Worm (Caenorhabditis elegans): ENCODE results near the gene Y52E8A.2.
A peak's percentile ranks its signal among the peaks of the same experiment; 100 is the strongest.

Y52E8A.2 gene

DNA sequence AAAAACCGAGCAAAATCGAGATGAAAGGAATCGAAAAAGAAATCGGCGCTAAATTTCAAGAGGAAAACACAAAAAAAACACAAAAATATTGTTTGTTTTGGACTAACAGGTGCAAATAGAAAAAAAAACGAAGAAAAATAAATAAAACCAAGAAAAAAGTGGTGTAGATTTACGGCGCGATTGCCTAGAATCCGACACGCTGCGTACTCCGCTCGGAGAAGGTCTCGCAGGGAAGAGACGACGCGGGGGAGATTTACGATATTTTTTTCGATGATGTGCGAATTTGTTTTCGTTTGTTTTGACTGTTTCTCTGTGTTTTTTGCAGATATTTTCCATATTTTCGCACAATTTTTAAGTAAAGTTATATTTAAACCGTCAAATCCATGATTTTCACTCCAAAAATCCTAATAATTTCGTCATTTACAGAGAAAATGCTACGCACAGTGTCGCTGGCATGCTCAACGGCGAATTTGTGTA, 21.4 kb upstream of the Y52E8A.2 start, which contains the start of gene sco-1 (continued):
- peak; percentile 96 for TF ChIP-seq nhr-25 (tag; optimal IDR thresholded peaks at IDR 0.05)
- TF ChIP-seq sma-9 (GFP tag; optimal IDR thresholded peaks at IDR 0.05), result peak; percentile 98
- TF ChIP-seq sma-9 (tag; optimal IDR thresholded peaks at IDR 0.05), result no peak
- peak; percentile 85 for TF ChIP-seq snpc-4 (tag; optimal IDR thresholded peaks at IDR 0.05)
- no peak for TF ChIP-seq ztf-1 (GFP tag; conservative IDR thresholded peaks at IDR 0.05)
- TF ChIP-seq ztf-4 (tag; optimal IDR thresholded peaks at IDR 0.05), result peak; percentile 82
- peak in 1 of 2 experiments; percentile 70 for TF ChIP-seq mdl-1 (tag; optimal IDR thresholded peaks at IDR 0.05)
- no peak for TF ChIP-seq aly-2 (tag; optimal IDR thresholded peaks at IDR 0.05)
- peak; percentile 95 for TF ChIP-seq mab-5 (tag; optimal IDR thresholded peaks at IDR 0.05)
- peak; percentile 4 for TF ChIP-seq skn-1 (tag; optimal IDR thresholded peaks at IDR 0.05)
- TF ChIP-seq lin-39 (tag; optimal IDR thresholded peaks at IDR 0.05), result no peak
- TF ChIP-seq lsy-2 (tag; optimal IDR thresholded peaks at IDR 0.05), result peak; percentile 93 to 97
- peak; percentile 91 for TF ChIP-seq fos-1 (tag; optimal IDR thresholded peaks at IDR 0.05)
- no peak for TF ChIP-seq elt-3 (tag; optimal IDR thresholded peaks at IDR 0.05)
- peak; percentile 97 for TF ChIP-seq lin-13 (GFP tag; optimal IDR thresholded peaks at IDR 0.05)
- peak; percentile 74 for TF ChIP-seq blmp-1 (tag; optimal IDR thresholded peaks at IDR 0.05; ENCODE audit: insufficient read depth)
- TF ChIP-seq nhr-12 (tag; optimal IDR thresholded peaks at IDR 0.05), result peak; percentile 34
- peak; percentile 100 for TF ChIP-seq R02D3.7 (tag; optimal IDR thresholded peaks at IDR 0.05)
- TF ChIP-seq nhr-10 (tag; optimal IDR thresholded peaks at IDR 0.05), result peak; percentile 49
- TF ChIP-seq ztf-11 (tag; optimal IDR thresholded peaks at IDR 0.05), result peak; percentile 32
- TF ChIP-seq ama-1 (optimal IDR thresholded peaks at IDR 0.05), result peak; percentile 63
- peak; percentile 31 for TF ChIP-seq dmd-4 (tag; optimal IDR thresholded peaks at IDR 0.05)
- peak; percentile 60 for TF ChIP-seq nhr-237 (tag; optimal IDR thresholded peaks at IDR 0.05)

DNA sequence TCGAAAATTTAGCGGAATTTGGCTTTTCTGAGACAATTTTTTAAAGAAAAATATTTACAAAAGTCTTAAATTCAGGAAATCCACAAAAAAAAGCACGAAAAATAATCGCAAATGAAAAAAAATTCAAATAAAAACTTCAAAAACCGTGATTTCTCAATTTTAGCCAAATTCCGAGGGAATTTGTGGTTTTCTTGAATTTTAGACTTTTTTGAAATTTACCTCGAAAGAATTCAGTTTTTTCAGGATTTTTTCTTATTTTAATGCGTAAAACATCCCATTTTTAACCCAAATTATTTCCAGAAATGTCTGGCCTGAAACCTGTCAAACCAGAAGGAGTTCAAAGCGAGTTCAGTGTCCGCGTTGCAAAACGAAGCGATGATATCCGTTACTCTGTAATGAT, 19.3 kb upstream of the Y52E8A.2 start, which contains the start of gene gtf-2F1:
gtf-2F1 (plus strand) TSS at position 301 of the 400 bp plus-strand sequence.
- TF ChIP-seq lin-39 (tag; optimal IDR thresholded peaks at IDR 0.05) (no peak), nhr-10 (tag; optimal IDR thresholded peaks at IDR 0.05) (no peak)

DNA sequence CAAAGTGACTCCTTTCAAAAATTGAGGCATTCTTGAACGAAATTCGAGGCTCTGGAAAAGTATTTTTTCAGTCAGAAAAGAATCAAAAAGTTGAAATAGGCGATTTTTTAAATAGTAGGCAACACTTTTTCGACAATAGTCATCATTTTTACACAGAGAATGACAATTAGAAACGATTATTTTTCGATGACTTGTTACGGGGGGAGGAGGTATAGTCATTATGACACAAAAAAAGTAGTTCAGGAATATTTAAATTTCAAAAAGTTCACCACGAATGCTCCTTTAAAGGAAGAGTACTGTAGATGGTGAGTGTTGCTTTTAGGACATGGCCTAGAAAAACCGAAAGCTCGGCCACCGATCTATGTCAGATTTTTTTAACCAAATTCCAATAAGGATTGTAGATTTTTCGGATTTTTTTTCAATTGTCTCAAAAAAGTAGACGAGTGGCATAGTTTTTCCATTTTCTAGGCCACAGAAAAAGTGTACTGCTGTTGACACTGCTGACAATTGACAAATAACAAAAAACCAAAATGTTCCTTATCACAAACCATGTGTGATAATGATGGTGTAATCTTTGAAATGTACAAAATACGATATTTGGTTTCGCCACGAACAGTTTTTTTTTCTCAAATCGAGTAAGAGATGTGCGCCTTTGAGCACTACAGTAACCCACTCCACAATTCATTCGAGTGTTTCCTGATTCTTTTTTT, 13.6 kb upstream of the Y52E8A.2 start, which contains the start of gene Y52E8A.3:
Y52E8A.3 (minus strand) TSS at position 51 of the 710 bp plus-strand sequence.
- TF ChIP-seq ztf-1 (GFP tag; conservative IDR thresholded peaks at IDR 0.05) (no peak), R02D3.7 (tag; optimal IDR thresholded peaks at IDR 0.05) (no peak), dmd-4 (tag; optimal IDR thresholded peaks at IDR 0.05) (no peak), ZK546.5 (tag; optimal IDR thresholded peaks at IDR 0.05) (no peak)

DNA sequence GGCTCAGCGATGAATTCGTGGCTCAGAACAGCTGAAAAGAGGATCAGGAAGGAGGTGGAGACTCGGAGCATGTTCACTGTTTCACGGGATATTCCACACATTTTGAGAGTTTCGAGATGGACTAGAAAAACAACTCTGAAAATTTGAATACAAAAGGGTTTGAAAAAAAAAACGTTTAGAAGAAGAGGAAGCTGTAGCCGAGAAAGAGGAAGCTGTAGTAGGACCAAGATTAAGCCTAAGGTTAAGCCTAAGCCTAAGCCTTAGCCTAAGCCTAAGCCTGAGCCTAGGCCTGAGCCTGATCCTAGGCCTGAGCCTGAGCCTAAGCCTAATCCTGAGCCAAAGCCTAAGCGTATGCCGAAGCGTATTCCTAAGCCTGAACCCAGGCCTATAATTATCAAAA, 8.5 kb upstream of the Y52E8A.2 start, which contains the start of gene plep-1:
plep-1 (minus strand) TSS at position 101 of the 400 bp plus-strand sequence.
- TF ChIP-seq egl-27 (tag; optimal IDR thresholded peaks at IDR 0.05) (no peak), unc-62 (GFP tag; optimal IDR thresholded peaks at IDR 0.05) (no peak), C34F6.9 (tag; optimal IDR thresholded peaks at IDR 0.05) (no peak), crh-2 (tag; optimal IDR thresholded peaks at IDR 0.05) (no peak), elt-1 (tag; optimal IDR thresholded peaks at IDR 0.05) (no peak), snpc-4 (tag; optimal IDR thresholded peaks at IDR 0.05) (no peak), lsy-2 (tag; optimal IDR thresholded peaks at IDR 0.05) (no peak), mdl-1 (tag; optimal IDR thresholded peaks at IDR 0.05) (no peak), lin-11 (tag; optimal IDR thresholded peaks at IDR 0.05) (no peak), sem-4 (tag; optimal IDR thresholded peaks at IDR 0.05) (no peak), zag-1 (tag; optimal IDR thresholded peaks at IDR 0.05) (no peak)

DNA sequence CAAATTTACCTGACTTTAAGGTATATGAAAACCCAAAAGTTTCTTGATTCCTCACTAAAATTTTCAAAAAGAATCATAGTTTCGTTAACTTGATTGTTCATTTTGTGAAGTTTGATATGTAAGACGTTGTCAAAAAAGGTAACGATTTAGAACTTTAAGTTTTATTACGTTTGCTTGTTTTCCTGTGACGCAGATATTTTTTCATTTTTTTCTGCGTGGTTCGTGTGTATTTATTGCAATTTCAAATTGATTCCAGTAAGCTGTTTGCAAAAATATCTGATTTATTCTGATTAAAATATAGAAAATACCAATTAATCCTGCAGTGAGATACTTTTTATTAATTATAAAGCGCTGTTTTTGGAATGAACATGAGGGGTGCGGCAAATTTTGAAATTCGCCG, 4.6 kb upstream of the Y52E8A.2 start, which contains the start of gene srw-40:
srw-40 (minus strand) TSS at position 101 of the 400 bp plus-strand sequence.
- TF ChIP-seq unc-39 (tag; optimal IDR thresholded peaks at IDR 0.05) (no peak), sem-4 (tag; optimal IDR thresholded peaks at IDR 0.05) (no peak), snpc-4 (tag; optimal IDR thresholded peaks at IDR 0.05) (no peak), lin-39 (tag; optimal IDR thresholded peaks at IDR 0.05) (no peak), nhr-129 (tag; optimal IDR thresholded peaks at IDR 0.05) (no peak), skn-1 (tag; optimal IDR thresholded peaks at IDR 0.05) (no peak), lin-11 (tag; optimal IDR thresholded peaks at IDR 0.05) (no peak), nhr-25 (tag; optimal IDR thresholded peaks at IDR 0.05) (no peak), nhr-237 (tag; optimal IDR thresholded peaks at IDR 0.05) (no peak)

Measured in whole organism, L2 larva.